Worm (Caenorhabditis elegans) whole organism, young adult: Measurements from ENCODE around the gene srlf-10.

ENCODE experiments used
- B0336.3 ChIP-seq: fragments of 200-800 bp; sonication (Bioruptor generic); IDR thresholded peaks from 2 replicates; pipeline ENCODE4 v1.3.6; 2022; ENCODE audit warnings: missing genetic modification characterization, missing compliant biosample characterization
- F57A8.1 ChIP-seq: fragments of 200-800 bp; sonication (Bioruptor generic); optimal IDR thresholded peaks from 2 replicates; lab custom pipeline; 2018; ENCODE audit warnings: mild to moderate bottlenecking, missing genetic modification characterization, moderate library complexity, missing compliant biosample characterization
- him-1 ChIP-seq: sonication (generic microtip); optimal IDR thresholded peaks from 2 replicates; lab custom pipeline; 2016; ENCODE audit warnings: missing genotype, missing genetic modification reagents, missing genetic modification characterization, missing compliant biosample characterization
- pbrm-1 ChIP-seq: fragments of 200-800 bp; sonication (Bioruptor generic); IDR thresholded peaks from 2 replicates; pipeline ENCODE4 v1.3.6; 2022; ENCODE audit warnings: missing genetic modification reagents, missing genetic modification characterization, missing compliant biosample characterization
- pha-4 ChIP-seq: fragments of 150-350 bp; sonication (generic microtip); optimal IDR thresholded peaks from 2 replicates; lab custom pipeline; 2014; ENCODE audit warnings: missing biosample characterization, missing genetic modification reagents, missing genetic modification characterization
- snpc-4 ChIP-seq, 5 experiments: fragments of 150-350 bp in 1 of 5; sonication (generic microtip) in 4 of 5; optimal IDR thresholded peaks; 2 replicates each; lab custom pipeline; 2014 to 2018; ENCODE audit warnings: missing genetic modification characterization in 5 of 5, missing biosample characterization in 3 of 5, antibody characterized with exemption in 2 of 5, mild to moderate bottlenecking in 2 of 5, missing compliant biosample characterization in 2 of 5, missing genotype in 2 of 5, moderate library complexity in 2 of 5, missing genetic modification reagents in 1 of 5
- tbx-9 ChIP-seq: sonication (generic microtip); optimal IDR thresholded peaks from 2 replicates; lab custom pipeline; 2016; ENCODE audit warnings: borderline replicate concordance, missing genetic modification characterization, inconsistent platforms, missing compliant biosample characterization

DNA sequence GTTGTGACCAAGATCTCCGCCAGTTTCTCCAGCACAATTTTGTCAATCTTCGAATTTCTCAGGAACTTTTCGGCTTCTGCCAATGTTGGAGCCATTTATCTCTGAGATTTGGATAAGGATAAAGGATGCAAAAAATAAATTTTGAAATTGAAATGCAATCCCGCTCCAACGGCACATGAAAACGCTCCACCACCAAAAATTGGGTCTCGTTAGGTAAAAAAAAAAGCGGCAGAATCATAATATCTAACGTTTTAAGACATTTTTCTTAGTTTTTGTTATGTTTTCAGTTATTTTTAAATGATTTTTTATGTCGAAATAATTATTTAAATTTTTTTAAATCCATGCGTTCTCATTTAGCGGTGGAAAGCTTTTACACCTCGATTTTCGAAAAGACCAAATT is 32.4 kb downstream of the srlf-10 start, which contains the start of gene F45G2.7:
- TF ChIP-seq pha-4 (tag; lab: Kevin White, UChicago): no peak
- no peak for TF ChIP-seq him-1 (tag; lab: Kevin White, UChicago)
- TF ChIP-seq pbrm-1: no peak
- no peak for TF ChIP-seq tbx-9 (tag; lab: Kevin White, UChicago)
- TF ChIP-seq F57A8.1: no peak
- TF ChIP-seq snpc-4 (GFP tag; optimal IDR thresholded peaks at IDR 0.05; lab: Kevin White, UChicago): no peak
- no peak for TF ChIP-seq snpc-4 (tag; optimal IDR thresholded peaks at IDR 0.05; lab: Kevin White, UChicago)
- TF ChIP-seq B0336.3 (GFP tag; lab: Robert Waterston, UW): no peak
